Fruit fly (Drosophila melanogaster) whole organism, prepupa: ENCODE results near the gene JMJD5.

Experiments
- CG11902 ChIP-seq: fragments of 200-800 bp; sonication (Bioruptor generic); optimal IDR thresholded peaks from 3 replicates; lab custom pipeline; 2016; ENCODE audit warnings: missing biosample characterization, missing genetic modification characterization
- CG15336 ChIP-seq: fragments of 200-800 bp; sonication (Bioruptor generic); IDR thresholded peaks from 2 replicates; pipeline ENCODE4 v1.3.6; 2022; ENCODE audit warnings: missing biosample characterization, missing genetic modification characterization
- CG1621 ChIP-seq: fragments of 200-800 bp; sonication (Bioruptor generic); optimal IDR thresholded peaks from 3 replicates; lab custom pipeline; 2018; ENCODE audit warnings: missing biosample characterization, mild to moderate bottlenecking, missing genetic modification characterization
- CG16779 ChIP-seq: fragments of 200-800 bp; sonication (Bioruptor generic); optimal IDR thresholded peaks from 3 replicates; lab custom pipeline; 2017; ENCODE audit warnings: missing biosample characterization, mild to moderate bottlenecking, missing genetic modification characterization
- CG3032 ChIP-seq: fragments of 200-800 bp; optimal IDR thresholded peaks from 2 replicates; lab custom pipeline; 2019; ENCODE audit warnings: missing biosample characterization, mild to moderate bottlenecking, missing genetic modification characterization, moderate library complexity
- CG34406 ChIP-seq: fragments of 200-800 bp; sonication (Bioruptor generic); optimal IDR thresholded peaks from 3 replicates; lab custom pipeline; 2016; ENCODE audit warnings: missing biosample characterization, missing genetic modification characterization
- CG3919 ChIP-seq: fragments of 200-800 bp; sonication (Bioruptor generic); optimal IDR thresholded peaks from 3 replicates; lab custom pipeline; 2016; ENCODE audit warnings: missing biosample characterization, missing genetic modification characterization
- CG6792 ChIP-seq: fragments of 200-800 bp; sonication (Bioruptor generic); optimal IDR thresholded peaks from 3 replicates; lab custom pipeline; 2016; ENCODE audit warnings: missing biosample characterization, missing genetic modification characterization
- Eip78C ChIP-seq: fragments of 200-800 bp; sonication (Bioruptor generic); peaks from one replicate; lab custom pipeline; 2016; ENCODE audit warnings: missing biosample characterization, missing genetic modification characterization
- Eip93F ChIP-seq: fragments of 200-800 bp; sonication (Bioruptor generic); optimal IDR thresholded peaks from 2 replicates; lab custom pipeline; 2016; ENCODE audit warnings: missing biosample characterization, mild to moderate bottlenecking, missing genetic modification characterization
- Gug ChIP-seq: fragments of 200-800 bp; sonication (Bioruptor generic); IDR thresholded peaks from 2 replicates; pipeline ENCODE4 v1.3.6; 2022; ENCODE audit warnings: missing biosample characterization, missing genetic modification characterization
- Smox ChIP-seq: fragments of 200-800 bp; sonication (Bioruptor generic); optimal IDR thresholded peaks from 3 replicates; lab custom pipeline; 2016; ENCODE audit warnings: missing biosample characterization, missing genetic modification characterization
- Sox15 ChIP-seq: fragments of 200-800 bp; sonication (Bioruptor generic); optimal IDR thresholded peaks from 3 replicates; lab custom pipeline; 2016; ENCODE audit warnings: missing biosample characterization, missing genetic modification characterization
- acj6 ChIP-seq: fragments of 200-800 bp; sonication (Bioruptor generic); optimal IDR thresholded peaks from 3 replicates; lab custom pipeline; 2016; ENCODE audit warnings: missing biosample characterization, missing genetic modification characterization
- esn ChIP-seq: fragments of 200-800 bp; sonication (Bioruptor generic); optimal IDR thresholded peaks from 2 replicates; lab custom pipeline; 2016; ENCODE audit warnings: missing biosample characterization, mild to moderate bottlenecking, missing genetic modification characterization, moderate library complexity
- net ChIP-seq: fragments of 200-800 bp; sonication (Bioruptor generic); optimal IDR thresholded peaks from 3 replicates; lab custom pipeline; 2016; ENCODE audit warnings: missing biosample characterization, missing genetic modification characterization
- svp ChIP-seq: fragments of 200-800 bp; sonication (Bioruptor generic); peaks from one replicate; lab custom pipeline; 2016; ENCODE audit warnings: missing biosample characterization, missing genetic modification characterization

Gene JMJD5

dm6 chr3L:791251-791991 is 49.7 kb downstream of the JMJD5 start (continued):
- peak; percentile 68 for TF ChIP-seq Smox (GFP tag; lab: Kevin White, UChicago)
- TF ChIP-seq CG1621 (tag; lab: Kevin White, UChicago): peak; percentile 49
- peak; percentile 52 for TF ChIP-seq acj6 (GFP tag; lab: Kevin White, UChicago)
- TF ChIP-seq Eip93F: peak; percentile 48
- peak; percentile 69 for TF ChIP-seq esn (GFP tag; lab: Kevin White, UChicago)
- TF ChIP-seq CG15336: peak; percentile 83
- peak; percentile 15 for TF ChIP-seq Sox15 (GFP tag; lab: Kevin White, UChicago)
- TF ChIP-seq Gug (GFP tag; lab: Robert Waterston, UW): peak; percentile 59
- TF ChIP-seq CG34406 (GFP tag; lab: Kevin White, UChicago): peak; percentile 29
- TF ChIP-seq net: peak; percentile 81
- TF ChIP-seq CG6792 (GFP tag; lab: Kevin White, UChicago): peak; percentile 60
- TF ChIP-seq svp (GFP tag; lab: Kevin White, UChicago): peak; percentile 93
- peak; percentile 93 for TF ChIP-seq Eip78C (GFP tag; lab: Kevin White, UChicago)
- peak; percentile 7 for TF ChIP-seq CG11902 (GFP tag; lab: Kevin White, UChicago)
- peak; percentile 73 for TF ChIP-seq CG3919
- peak; percentile 51 for TF ChIP-seq CG3032 (tag; lab: Kevin White, UChicago)
- TF ChIP-seq CG16779 (tag; lab: Kevin White, UChicago): peak; percentile 56
